Fruit fly (Drosophila melanogaster) whole organism, wandering third instar larva: Measurements from ENCODE around the gene CG2574.

Experiments
- Abd-B ChIP-seq: fragments of >200 bp; optimal IDR thresholded peaks from 2 replicates; lab custom pipeline; 2017; ENCODE audit warnings: missing biosample characterization, missing genetic modification characterization
- CG9705 ChIP-seq: fragments of 200-800 bp; sonication (Bioruptor generic); optimal IDR thresholded peaks from 2 replicates; lab custom pipeline; 2018; ENCODE audit warnings: missing biosample characterization, mild to moderate bottlenecking, missing genetic modification characterization
- CrebA ChIP-seq: fragments of 200-800 bp; sonication (Bioruptor generic); optimal IDR thresholded peaks from 2 replicates; lab custom pipeline; 2016; ENCODE audit warnings: missing biosample characterization, mild to moderate bottlenecking, missing genetic modification characterization, borderline replicate concordance
- Dif ChIP-seq: fragments of 200-275, 200-300 bp; sonication (Bioruptor generic); optimal IDR thresholded peaks from 2 replicates; lab custom pipeline; 2018; ENCODE audit warnings: missing biosample characterization, missing genetic modification characterization; ENCODE audit not compliant: partially characterized antibody
- GATAd ChIP-seq: sonication (Bioruptor generic); optimal IDR thresholded peaks from 2 replicates; lab custom pipeline; 2016; ENCODE audit warnings: missing biosample characterization, missing genetic modification characterization
- HLH106 ChIP-seq: fragments of 200-800 bp; optimal IDR thresholded peaks from 3 replicates; lab custom pipeline; 2019; ENCODE audit warnings: missing biosample characterization, mild to moderate bottlenecking, missing genetic modification characterization, moderate library complexity
- Hnf4 ChIP-seq: fragments of 200-800 bp; sonication (Bioruptor generic); optimal IDR thresholded peaks from 2 replicates; lab custom pipeline; 2016; ENCODE audit warnings: missing biosample characterization, mild to moderate bottlenecking, missing genetic modification characterization
- Hr83 ChIP-seq: fragments of 200-300 bp; sonication (Bioruptor generic); optimal IDR thresholded peaks from 2 replicates; lab custom pipeline; 2016; ENCODE audit warnings: missing biosample characterization, mild to moderate bottlenecking, missing genetic modification characterization, moderate library complexity; ENCODE audit not compliant: poor library complexity, severe bottlenecking
- Jra ChIP-seq: sonication (Bioruptor generic); optimal IDR thresholded peaks from 2 replicates; lab custom pipeline; 2016; ENCODE audit warnings: missing biosample characterization, missing genetic modification characterization
- Mio ChIP-seq: sonication (Bioruptor generic); optimal IDR thresholded peaks from 2 replicates; lab custom pipeline; 2016; ENCODE audit warnings: missing biosample characterization, missing genetic modification characterization
- Myc ChIP-seq: fragments of >200 bp; optimal IDR thresholded peaks from 2 replicates; lab custom pipeline; 2017
- N ChIP-seq: fragments of >200 bp; optimal IDR thresholded peaks from 2 replicates; lab custom pipeline; 2018; ENCODE audit warnings: missing biosample characterization, missing external identifiers, missing genetic modification characterization
- OdsH ChIP-seq: fragments of 200-800 bp; sonication (Bioruptor generic); optimal IDR thresholded peaks from 2 replicates; lab custom pipeline; 2016; ENCODE audit warnings: missing biosample characterization, mild to moderate bottlenecking, missing genetic modification characterization
- Rel ChIP-seq, 2 experiments: fragments of 200-800 bp; sonication (Bioruptor generic) in 1 of 2; optimal IDR thresholded peaks; 2 replicates in 1 of 2; 3 replicates in 1 of 2; lab custom pipeline; 2016 to 2019; ENCODE audit warnings: mild to moderate bottlenecking in 2 of 2, missing biosample characterization in 2 of 2, missing genetic modification characterization in 2 of 2, moderate library complexity in 1 of 2
- Vsx2 ChIP-seq: fragments of 200-300, 225-300 bp; sonication (Bioruptor generic); optimal IDR thresholded peaks from 2 replicates; lab custom pipeline; 2018; ENCODE audit warnings: missing biosample characterization, missing genetic modification characterization; ENCODE audit not compliant: partially characterized antibody
- br ChIP-seq: fragments of 200-800 bp; sonication (Bioruptor generic); optimal IDR thresholded peaks from 2 replicates; lab custom pipeline; 2016; ENCODE audit warnings: missing biosample characterization, missing genetic modification characterization
- brk ChIP-seq: fragments of 200-800 bp; sonication (Bioruptor generic); optimal IDR thresholded peaks from 2 replicates; lab custom pipeline; 2016; ENCODE audit warnings: missing biosample characterization, mild to moderate bottlenecking, missing genetic modification characterization
- dl ChIP-seq, 2 experiments: fragments of 175-275, 200-275 bp in 1 of 2; fragments of 200-275 bp in 1 of 2; sonication (Bioruptor generic); optimal IDR thresholded peaks; lab custom pipeline; 2018; ENCODE audit warnings: mild to moderate bottlenecking in 2 of 2, missing biosample characterization in 2 of 2, missing genetic modification characterization in 2 of 2, moderate library complexity in 2 of 2; ENCODE audit not compliant: partially characterized antibody in 2 of 2, insufficient read depth in 1 of 2
- dmrt93B ChIP-seq: fragments of 200-800 bp; sonication (Bioruptor generic); optimal IDR thresholded peaks from 2 replicates; lab custom pipeline; 2018; ENCODE audit warnings: missing biosample characterization, mild to moderate bottlenecking, missing genetic modification characterization
- dsf ChIP-seq: sonication (Bioruptor generic); optimal IDR thresholded peaks from 2 replicates; lab custom pipeline; 2016; ENCODE audit warnings: missing biosample characterization, missing genetic modification characterization, borderline replicate concordance
- ey ChIP-seq: fragments of 200-800 bp; sonication (Bioruptor generic); optimal IDR thresholded peaks from 2 replicates; lab custom pipeline; 2016; ENCODE audit warnings: missing biosample characterization, missing genetic modification characterization
- foxo ChIP-seq, 2 experiments: fragments of 200-800 bp; sonication (Bioruptor generic); optimal IDR thresholded peaks; 2 replicates in 1 of 2; 3 replicates in 1 of 2; lab custom pipeline; 2016 to 2017; ENCODE audit warnings: missing biosample characterization in 2 of 2, missing genetic modification characterization in 2 of 2
- fru ChIP-seq: fragments of 200-800 bp; sonication (Bioruptor generic); optimal IDR thresholded peaks from 3 replicates; lab custom pipeline; 2016; ENCODE audit warnings: missing biosample characterization, mild to moderate bottlenecking, missing genetic modification characterization
- h ChIP-seq: fragments of 200-800 bp; sonication (Bioruptor generic); optimal IDR thresholded peaks from 3 replicates; lab custom pipeline; 2016; ENCODE audit warnings: missing biosample characterization, mild to moderate bottlenecking, missing genetic modification characterization
- jim ChIP-seq: fragments of 175-275, 200-325 bp; sonication (Bioruptor generic); optimal IDR thresholded peaks from 2 replicates; lab custom pipeline; 2016; ENCODE audit warnings: missing biosample characterization, mild to moderate bottlenecking, missing genetic modification characterization
- lola ChIP-seq: fragments of >200 bp; optimal IDR thresholded peaks from 2 replicates; lab custom pipeline; 2017; ENCODE audit warnings: missing biosample characterization, missing genetic modification characterization
- pan ChIP-seq: fragments of >200 bp; optimal IDR thresholded peaks from 2 replicates; lab custom pipeline; 2017
- psq ChIP-seq: fragments of 200-800 bp; sonication (Bioruptor generic); optimal IDR thresholded peaks from 3 replicates; lab custom pipeline; 2017; ENCODE audit warnings: missing biosample characterization, mild to moderate bottlenecking, missing genetic modification characterization, moderate library complexity
- rgr ChIP-seq: fragments of 200-800 bp; sonication (Bioruptor generic); optimal IDR thresholded peaks from 3 replicates; lab custom pipeline; 2016; ENCODE audit warnings: missing biosample characterization, mild to moderate bottlenecking, missing genetic modification characterization
- sage ChIP-seq: fragments of 200-800 bp; sonication (Bioruptor generic); optimal IDR thresholded peaks from 2 replicates; lab custom pipeline; 2016; ENCODE audit warnings: missing biosample characterization, mild to moderate bottlenecking, missing genetic modification characterization
- sv ChIP-seq: fragments of 200-800 bp; sonication (Bioruptor generic); optimal IDR thresholded peaks from 3 replicates; lab custom pipeline; 2016; ENCODE audit warnings: missing biosample characterization, missing genetic modification characterization
- usp ChIP-seq: fragments of >200 bp; optimal IDR thresholded peaks from 2 replicates; lab custom pipeline; 2017; ENCODE audit warnings: missing biosample characterization, missing genetic modification characterization

The CG2574 gene

DNA sequence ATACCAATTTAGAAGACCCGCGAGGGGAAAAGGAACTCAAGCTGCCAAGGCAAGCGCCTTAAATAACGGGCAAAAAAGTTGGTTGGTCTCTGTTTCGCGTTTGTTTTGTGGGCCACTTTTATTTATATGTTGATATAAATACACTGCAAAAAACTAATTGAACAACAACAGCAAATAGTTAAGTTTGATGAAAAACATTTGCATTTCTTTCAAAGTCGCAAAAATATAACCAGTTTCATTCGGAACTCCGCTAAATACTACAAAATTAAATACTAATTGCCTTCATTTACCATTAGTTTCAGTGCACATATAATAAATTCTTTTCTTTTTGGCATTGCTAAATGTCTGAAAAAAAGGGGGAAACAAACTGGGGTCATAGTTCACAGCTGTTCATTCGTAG, 16.9 kb upstream of the CG2574 start:
- TF ChIP-seq fru (no peak), N (no peak), usp (GFP tag; lab: Kevin White, UChicago) (no peak), sv (no peak), Mio (GFP tag; lab: Kevin White, UChicago) (no peak), GATAd (GFP tag; lab: Kevin White, UChicago) (no peak), dsf (no peak), h (GFP tag; lab: Kevin White, UChicago) (no peak), Vsx2 (GFP tag; lab: Kevin White, UChicago) (no peak), rgr (no peak), sage (no peak), dl (GFP tag; optimal IDR thresholded peaks at IDR 0.05; lab: Kevin White, UChicago; ENCODE audit: insufficient read depth in 1 of 2, partially characterized antibody in 2 of 2) (no peak), Hnf4 (GFP tag; lab: Kevin White, UChicago) (no peak), pan (lab: Kevin White, UChicago) (no peak), lola (GFP tag; lab: Kevin White, UChicago) (no peak)

DNA sequence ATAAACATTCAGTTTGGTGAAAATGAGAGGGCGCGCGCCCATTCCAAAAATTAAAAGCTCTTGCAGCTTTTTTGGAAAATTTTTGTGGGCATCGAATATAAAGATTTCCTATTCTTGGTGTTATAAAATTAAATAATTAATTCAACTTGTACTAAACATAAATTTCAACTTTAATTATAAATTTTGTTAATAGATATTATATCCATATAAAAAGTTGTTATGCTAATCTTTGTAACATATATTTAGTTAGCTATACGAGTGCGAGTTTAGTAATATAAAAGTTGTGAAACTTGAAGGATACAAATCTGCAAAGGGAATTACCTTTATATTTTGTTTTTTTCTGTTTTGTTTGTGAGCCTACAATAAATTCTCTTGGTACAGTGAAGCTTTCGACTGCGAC, 22.8 kb downstream of the CG2574 start:
- no peak for TF ChIP-seq OdsH (GFP tag; lab: Kevin White, UChicago)

DNA sequence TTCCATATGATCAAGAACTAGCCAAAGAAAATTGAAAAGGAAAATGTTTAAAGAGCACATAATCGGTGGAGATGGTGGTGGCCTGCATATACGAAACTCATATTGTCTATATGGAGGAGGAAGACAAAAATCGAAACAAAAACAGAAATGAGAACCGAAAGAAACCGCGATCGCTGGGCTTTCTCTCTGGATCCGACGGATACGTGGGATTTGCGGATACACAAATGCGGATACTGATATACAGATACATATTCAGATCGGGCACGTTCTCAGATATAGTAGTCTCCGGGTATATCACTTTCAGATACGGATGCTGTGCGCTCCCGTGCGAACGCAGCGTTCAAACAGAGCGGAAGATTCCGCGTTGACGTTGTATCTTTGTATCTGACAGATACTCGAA, 23.3 kb downstream of the CG2574 start, which contains the start of gene Pkcdelta:
Pkcdelta (plus strand) TSS at position 301 of the 400 bp plus-strand sequence.
- TF ChIP-seq Jra (GFP tag; lab: Kevin White, UChicago), result no peak
- no peak for TF ChIP-seq GATAd (GFP tag; lab: Kevin White, UChicago)
- TF ChIP-seq dl (GFP tag; optimal IDR thresholded peaks at IDR 0.05; lab: Kevin White, UChicago; ENCODE audit: insufficient read depth in 1 of 2, partially characterized antibody in 2 of 2), result no peak
- no peak for TF ChIP-seq br (GFP tag; lab: Kevin White, UChicago)
- TF ChIP-seq psq (GFP tag; lab: Kevin White, UChicago), result no peak
- TF ChIP-seq brk (GFP tag; lab: Kevin White, UChicago), result no peak
- TF ChIP-seq usp (GFP tag; lab: Kevin White, UChicago), result no peak
- no peak for TF ChIP-seq Abd-B (GFP tag; lab: Kevin White, UChicago)
- no peak for TF ChIP-seq ey
- TF ChIP-seq Rel (GFP tag; optimal IDR thresholded peaks at IDR 0.05; lab: Kevin White, UChicago), result no peak
- TF ChIP-seq Rel (tag; optimal IDR thresholded peaks at IDR 0.05; lab: Kevin White, UChicago), result no peak
- TF ChIP-seq foxo (GFP tag; optimal IDR thresholded peaks at IDR 0.05; lab: Kevin White, UChicago), result no peak
- TF ChIP-seq dmrt93B (GFP tag; lab: Kevin White, UChicago), result no peak
- TF ChIP-seq Dif (GFP tag; lab: Kevin White, UChicago), result no peak
- no peak for TF ChIP-seq pan (lab: Kevin White, UChicago)
- no peak for TF ChIP-seq Hnf4 (GFP tag; lab: Kevin White, UChicago)
- TF ChIP-seq h (GFP tag; lab: Kevin White, UChicago), result no peak
- no peak for TF ChIP-seq N
- TF ChIP-seq CG9705 (GFP tag; lab: Kevin White, UChicago), result no peak

DNA sequence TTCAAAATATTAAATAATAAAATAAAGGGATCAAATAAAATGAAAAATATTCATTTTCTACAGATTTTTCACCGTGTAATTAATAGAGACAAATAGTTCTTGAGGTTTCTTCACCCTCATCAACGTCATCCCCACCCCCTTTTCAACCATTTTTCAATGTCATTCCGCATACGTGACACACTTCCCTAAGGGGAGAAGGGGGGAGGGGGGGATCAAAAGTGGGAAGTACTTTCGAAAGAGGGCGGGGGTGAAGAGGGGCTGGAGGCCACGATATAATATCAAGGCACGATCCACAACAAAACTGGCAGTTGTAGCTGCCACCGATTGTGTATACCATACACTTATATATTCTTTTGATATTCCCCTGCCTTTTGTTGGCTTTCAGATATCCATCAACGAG, 25.9 kb downstream of the CG2574 start:
- no peak for TF ChIP-seq CrebA
- TF ChIP-seq Abd-B (GFP tag; lab: Kevin White, UChicago), result no peak
- no peak for TF ChIP-seq Vsx2 (GFP tag; lab: Kevin White, UChicago)
- no peak for TF ChIP-seq Rel (GFP tag; optimal IDR thresholded peaks at IDR 0.05; lab: Kevin White, UChicago)
- TF ChIP-seq Rel (tag; optimal IDR thresholded peaks at IDR 0.05; lab: Kevin White, UChicago), result no peak
- TF ChIP-seq Mio (GFP tag; lab: Kevin White, UChicago), result no peak
- TF ChIP-seq br (GFP tag; lab: Kevin White, UChicago), result no peak
- TF ChIP-seq Dif (GFP tag; lab: Kevin White, UChicago), result no peak
- no peak for TF ChIP-seq foxo (GFP tag; optimal IDR thresholded peaks at IDR 0.05; lab: Kevin White, UChicago)
- TF ChIP-seq brk (GFP tag; lab: Kevin White, UChicago), result no peak
- TF ChIP-seq GATAd (GFP tag; lab: Kevin White, UChicago), result no peak
- no peak for TF ChIP-seq Jra (GFP tag; lab: Kevin White, UChicago)
- TF ChIP-seq Myc, result no peak
- TF ChIP-seq jim (GFP tag; lab: Kevin White, UChicago), result no peak
- no peak for TF ChIP-seq CG9705 (GFP tag; lab: Kevin White, UChicago)
- no peak for TF ChIP-seq HLH106 (tag; lab: Kevin White, UChicago)
- TF ChIP-seq Hr83 (GFP tag; lab: Kevin White, UChicago), result no peak
- TF ChIP-seq, all 38 proteins: peak for 0
